Fruit fly (Drosophila melanogaster) whole organism, embryonic: ENCODE data around the gene CG5225.

Experiments used
- BEAF-32 ChIP-seq: fragments of 200-800 bp; sonication (Bioruptor generic); optimal IDR thresholded peaks from 3 replicates; lab custom pipeline; 2017; ENCODE audit warnings: missing biosample characterization, missing genetic modification characterization, mild to moderate bottlenecking, moderate library complexity, missing genetic modification reagents
- Blimp-1 ChIP-seq: fragments of 200-800 bp; sonication (Bioruptor generic); optimal IDR thresholded peaks from 3 replicates; lab custom pipeline; 2018; ENCODE audit warnings: missing biosample characterization, missing genetic modification characterization, mild to moderate bottlenecking, moderate library complexity, missing genetic modification reagents
- CG11093 ChIP-seq: fragments of 200-800 bp; sonication (Bioruptor generic); IDR thresholded peaks from 3 replicates; pipeline ENCODE4 v1.3.6; 2022; ENCODE audit warnings: missing biosample characterization, missing genetic modification characterization
- CG11504 ChIP-seq: fragments of 200-800 bp; sonication (Bioruptor generic); optimal IDR thresholded peaks from 3 replicates; lab custom pipeline; 2019; ENCODE audit warnings: missing biosample characterization, mild to moderate bottlenecking, missing genetic modification characterization, moderate library complexity
- CG13624 ChIP-seq: fragments of 200-800 bp; sonication (Bioruptor generic); optimal IDR thresholded peaks from 2 replicates; lab custom pipeline; 2016; ENCODE audit warnings: missing biosample characterization, missing genetic modification characterization
- CG15073 ChIP-seq: fragments of 200-800 bp; sonication (Bioruptor generic); optimal IDR thresholded peaks from 2 replicates; lab custom pipeline; 2016; ENCODE audit warnings: missing biosample characterization, missing genetic modification characterization
- CG15269 ChIP-seq: fragments of 200-800 bp; sonication (Bioruptor generic); optimal IDR thresholded peaks from 2 replicates; lab custom pipeline; 2018; ENCODE audit warnings: missing biosample characterization, mild to moderate bottlenecking, missing genetic modification characterization, moderate library complexity
- CG1603 ChIP-seq: fragments of 200-800 bp; sonication (Bioruptor generic); optimal IDR thresholded peaks from 2 replicates; lab custom pipeline; 2019; ENCODE audit warnings: missing biosample characterization, mild to moderate bottlenecking, missing genetic modification characterization, moderate library complexity
- CG1647 ChIP-seq: fragments of 200-800 bp; sonication (Bioruptor generic); optimal IDR thresholded peaks from 3 replicates; lab custom pipeline; 2016; ENCODE audit warnings: missing biosample characterization, missing genetic modification characterization
- CG16815 ChIP-seq: fragments of 200-800 bp; sonication (Bioruptor generic); optimal IDR thresholded peaks from 3 replicates; lab custom pipeline; 2017; ENCODE audit warnings: missing biosample characterization, mild to moderate bottlenecking, missing genetic modification characterization
- CG2120 ChIP-seq: fragments of 200-800 bp; sonication (Bioruptor generic); optimal IDR thresholded peaks from 3 replicates; lab custom pipeline; 2016; ENCODE audit warnings: missing biosample characterization, missing genetic modification characterization
- CG2129 ChIP-seq: fragments of 200-800 bp; sonication (Bioruptor generic); IDR thresholded peaks from 2 replicates; pipeline ENCODE4 v1.3.6; 2022; ENCODE audit warnings: missing biosample characterization, missing genetic modification characterization; ENCODE audit not compliant: partially characterized antibody
- CG2678 ChIP-seq: fragments of 200-800 bp; sonication (Bioruptor generic); optimal IDR thresholded peaks from 3 replicates; lab custom pipeline; 2019; ENCODE audit warnings: missing biosample characterization, mild to moderate bottlenecking, missing genetic modification characterization, moderate library complexity
- CG31224 ChIP-seq: fragments of 200-800 bp; sonication (Bioruptor generic); IDR thresholded peaks from 2 replicates; pipeline ENCODE4 v1.3.6; 2022; ENCODE audit warnings: missing biosample characterization, missing genetic modification characterization
- CG3163 ChIP-seq: fragments of 200-800 bp; sonication (Bioruptor generic); optimal IDR thresholded peaks from 3 replicates; lab custom pipeline; 2016; ENCODE audit warnings: missing biosample characterization, missing genetic modification characterization
- CG3847 ChIP-seq: fragments of 200-800 bp; sonication (Bioruptor generic); IDR thresholded peaks from 2 replicates; pipeline ENCODE4 v1.3.6; 2022; ENCODE audit warnings: missing biosample characterization, missing genetic modification characterization
- CG4360 ChIP-seq: fragments of 200-800 bp; sonication (Bioruptor generic); IDR thresholded peaks from 2 replicates; pipeline ENCODE4 v1.3.6; 2022; ENCODE audit warnings: missing biosample characterization, missing genetic modification characterization
- CG4424 ChIP-seq: fragments of 200-800 bp; sonication (Bioruptor generic); optimal IDR thresholded peaks from 3 replicates; lab custom pipeline; 2016; ENCODE audit warnings: missing biosample characterization, missing genetic modification characterization
- CG7963 ChIP-seq: fragments of 200-800 bp; sonication (Bioruptor generic); IDR thresholded peaks from 3 replicates; pipeline ENCODE4 v1.3.6; 2022; ENCODE audit warnings: missing biosample characterization, missing genetic modification characterization; ENCODE audit not compliant: partially characterized antibody
- CHES-1-like ChIP-seq: fragments of 200-800 bp; sonication (Bioruptor generic); optimal IDR thresholded peaks from 2 replicates; lab custom pipeline; 2016; ENCODE audit warnings: missing biosample characterization, missing genetic modification characterization
- Dad ChIP-seq: fragments of 200-800 bp; sonication (Bioruptor generic); optimal IDR thresholded peaks from 3 replicates; lab custom pipeline; 2016; ENCODE audit warnings: missing biosample characterization, missing genetic modification characterization
- ERR ChIP-seq: fragments of 200-800 bp; sonication (Bioruptor generic); optimal IDR thresholded peaks from 2 replicates; lab custom pipeline; 2016; ENCODE audit warnings: missing biosample characterization, missing genetic modification characterization
- Eip74EF ChIP-seq, 2 experiments: fragments of 200-800 bp in 1 of 2; fragments of >200 bp in 1 of 2; sonication (Bioruptor generic) in 1 of 2; optimal IDR thresholded peaks; 2 replicates each; lab custom pipeline; 2017 to 2019; ENCODE audit warnings: missing biosample characterization in 2 of 2, missing genetic modification characterization in 2 of 2, mild to moderate bottlenecking in 1 of 2, moderate library complexity in 1 of 2
- Lim3 ChIP-seq: fragments of 200-800 bp; sonication (Bioruptor generic); IDR thresholded peaks from 2 replicates; pipeline ENCODE4 v1.3.6; 2022; ENCODE audit warnings: missing biosample characterization, missing genetic modification characterization
- Med ChIP-seq: fragments of 200-800 bp; sonication (Bioruptor generic); peaks from one replicate; lab custom pipeline; 2016; ENCODE audit warnings: missing biosample characterization, missing genetic modification characterization, mild to moderate bottlenecking, inconsistent platforms, moderate library complexity
- Pdp1 ChIP-seq, 2 experiments: fragments of 200-800 bp; sonication (Bioruptor generic); optimal IDR thresholded peaks; 3 replicates each; lab custom pipeline; 2016; ENCODE audit warnings: missing biosample characterization in 2 of 2, missing genetic modification characterization in 2 of 2, mild to moderate bottlenecking in 1 of 2, moderate library complexity in 1 of 2
- Sox102F ChIP-seq: fragments of 200-800 bp; sonication (Bioruptor generic); optimal IDR thresholded peaks from 2 replicates; lab custom pipeline; 2018; ENCODE audit warnings: missing biosample characterization, mild to moderate bottlenecking, missing genetic modification characterization, moderate library complexity
- Sry-δ ChIP-seq: fragments of 200-800 bp; sonication (Bioruptor generic); optimal IDR thresholded peaks from 2 replicates; lab custom pipeline; 2016; ENCODE audit warnings: missing biosample characterization, missing genetic modification characterization
- Trl ChIP-seq, 3 experiments: fragments of >200 bp in 2 of 3; fragments of 200-800 bp in 1 of 3; sonication (Bioruptor generic) in 1 of 3; optimal IDR thresholded peaks; 2 replicates in 1 of 3; 3 replicates in 2 of 3; lab custom pipeline; 2016 to 2017; ENCODE audit warnings: missing biosample characterization in 1 of 3, missing genetic modification characterization in 1 of 3
- Vsx1 ChIP-seq: fragments of 200-800 bp; sonication (Bioruptor generic); optimal IDR thresholded peaks from 2 replicates; lab custom pipeline; 2017; ENCODE audit warnings: missing biosample characterization, mild to moderate bottlenecking, missing genetic modification characterization, missing genetic modification reagents
- Xbp1 ChIP-seq: fragments of 200-800 bp; sonication (Bioruptor generic); optimal IDR thresholded peaks from 3 replicates; lab custom pipeline; 2016; ENCODE audit warnings: missing biosample characterization, mild to moderate bottlenecking, missing genetic modification characterization
- corto ChIP-seq: fragments of 200-800 bp; sonication (Bioruptor generic); optimal IDR thresholded peaks from 2 replicates; lab custom pipeline; 2016; ENCODE audit warnings: missing biosample characterization, mild to moderate bottlenecking, missing genetic modification characterization, moderate library complexity
- dmrt99B ChIP-seq: fragments of 200-800 bp; sonication (Bioruptor generic); optimal IDR thresholded peaks from 2 replicates; lab custom pipeline; 2018; ENCODE audit warnings: missing biosample characterization, mild to moderate bottlenecking, missing genetic modification characterization, moderate library complexity
- dpn ChIP-seq, 2 experiments: fragments of 200-800 bp; sonication (Bioruptor generic); optimal IDR thresholded peaks; 3 replicates each; lab custom pipeline; 2016; ENCODE audit warnings: missing biosample characterization in 2 of 2, missing genetic modification characterization in 2 of 2
- ftz-f1 ChIP-seq: fragments of 200-800 bp; sonication (Bioruptor generic); optimal IDR thresholded peaks from 2 replicates; lab custom pipeline; 2016; ENCODE audit warnings: missing biosample characterization, missing genetic modification characterization
- grau ChIP-seq: fragments of 200-800 bp; optimal IDR thresholded peaks from 3 replicates; lab custom pipeline; 2019; ENCODE audit warnings: missing biosample characterization, mild to moderate bottlenecking, missing genetic modification characterization, moderate library complexity
- ind ChIP-seq: fragments of 200-800 bp; sonication (Bioruptor generic); optimal IDR thresholded peaks from 3 replicates; lab custom pipeline; 2016; ENCODE audit warnings: missing biosample characterization, missing genetic modification characterization
- jigr1 ChIP-seq: fragments of 200-800 bp; sonication (Bioruptor generic); IDR thresholded peaks from 3 replicates; pipeline ENCODE4 v1.3.6; 2022; ENCODE audit warnings: missing biosample characterization, missing genetic modification characterization
- luna ChIP-seq: fragments of 200-800 bp; sonication (Bioruptor generic); optimal IDR thresholded peaks from 2 replicates; lab custom pipeline; 2016; ENCODE audit warnings: missing biosample characterization, missing genetic modification characterization
- nerfin-1 ChIP-seq: fragments of 200-800 bp; sonication (Bioruptor generic); optimal IDR thresholded peaks from 3 replicates; lab custom pipeline; 2019; ENCODE audit warnings: missing biosample characterization, mild to moderate bottlenecking, missing genetic modification characterization, moderate library complexity
- nmo ChIP-seq: fragments of 200-800 bp; sonication (Bioruptor generic); optimal IDR thresholded peaks from 2 replicates; lab custom pipeline; 2018; ENCODE audit warnings: missing biosample characterization, mild to moderate bottlenecking, missing genetic modification characterization, moderate library complexity
- otp ChIP-seq: fragments of 200-800 bp; sonication (Bioruptor generic); IDR thresholded peaks from 3 replicates; pipeline ENCODE4, ENCODE4 v1.3.6; 2022; ENCODE audit warnings: missing biosample characterization, missing genetic modification characterization
- ranshi ChIP-seq: fragments of 200-800 bp; sonication (Bioruptor generic); IDR thresholded peaks from 2 replicates; pipeline ENCODE4 v1.3.6; 2022; ENCODE audit warnings: missing biosample characterization, missing genetic modification characterization
- stc ChIP-seq: fragments of 200-800 bp; sonication (Bioruptor generic); IDR thresholded peaks from 2 replicates; pipeline ENCODE4 v1.3.6; 2022; ENCODE audit warnings: missing biosample characterization, missing genetic modification characterization
- unpg ChIP-seq: fragments of 200-800 bp; sonication (Bioruptor generic); optimal IDR thresholded peaks from 3 replicates; lab custom pipeline; 2018; ENCODE audit warnings: missing biosample characterization, mild to moderate bottlenecking, missing genetic modification characterization, moderate library complexity
- wdn ChIP-seq: fragments of 200-800 bp; sonication (Bioruptor generic); IDR thresholded peaks from 2 replicates; pipeline ENCODE4 v1.3.6; 2022; ENCODE audit warnings: missing biosample characterization, missing genetic modification characterization
- wek ChIP-seq: fragments of 200-800 bp; sonication (Bioruptor generic); optimal IDR thresholded peaks from 3 replicates; lab custom pipeline; 2018; ENCODE audit warnings: missing biosample characterization, mild to moderate bottlenecking, missing genetic modification characterization, moderate library complexity

The CG5225 gene

DNA sequence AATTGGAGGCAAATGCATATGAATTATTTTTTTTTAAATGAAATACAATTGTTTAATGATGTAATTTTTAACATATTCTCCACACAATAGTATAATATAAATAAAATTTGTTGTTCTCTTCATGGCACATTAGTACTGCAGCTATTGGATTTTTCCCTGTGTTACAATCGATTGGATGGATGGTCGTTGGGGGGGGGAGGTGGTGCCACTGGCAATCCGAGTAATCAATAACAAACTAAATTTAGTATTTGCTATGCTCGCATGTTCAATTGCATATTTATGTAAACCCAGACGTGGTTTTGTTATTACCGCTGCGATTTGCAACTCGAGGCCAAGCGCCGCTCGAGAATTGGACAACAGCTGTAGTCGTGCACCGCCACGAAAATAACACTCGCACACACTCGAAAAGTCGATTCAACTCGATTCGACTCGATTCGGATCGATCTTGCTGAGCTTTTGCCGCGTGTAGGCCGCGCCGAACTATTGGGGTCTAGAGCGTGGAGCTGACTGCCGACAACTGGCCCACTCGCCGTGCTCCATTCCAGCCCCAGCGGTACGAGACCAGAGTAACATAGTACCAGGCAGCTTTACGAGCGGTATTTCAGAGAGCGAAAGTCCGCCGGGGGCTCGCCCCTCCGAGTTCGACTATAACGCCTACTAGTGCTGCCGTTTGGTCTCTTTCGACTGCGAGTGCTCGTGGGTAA is 41.1 kb upstream of the CG5225 start, which contains the start of gene CG18622 (continued):
- TF ChIP-seq Blimp-1 = peak; percentile 74
- TF ChIP-seq nmo (GFP tag; lab: Kevin White, UChicago) = peak; percentile 12
- peak; percentile 76 for TF ChIP-seq Med
- TF ChIP-seq CG7963 (GFP tag; lab: Robert Waterston, UW) = 0 out of 3 replicates have a peak, but pooled peaks have one; percentile 34
- TF ChIP-seq ftz-f1 (GFP tag; lab: Kevin White, UChicago) = peak; percentile 86
- TF ChIP-seq CG3163 = peak; percentile 48
- peak; percentile 11 for TF ChIP-seq ERR (GFP tag; lab: Kevin White, UChicago)
- TF ChIP-seq, all 482 proteins: peak for 74

dm6 chr3R:16987924-16988298 is 40.6 kb upstream of the CG5225 start:
- TF ChIP-seq CHES-1-like (GFP tag; lab: Kevin White, UChicago) = no peak
- no peak for TF ChIP-seq BEAF-32
- no peak for TF ChIP-seq Dad
- peak; percentile 11 for TF ChIP-seq CG11504
- TF ChIP-seq otp = no peak
- peak; percentile 15 for TF ChIP-seq Xbp1 (GFP tag; lab: Kevin White, UChicago)
- TF ChIP-seq CG15073 (GFP tag; lab: Kevin White, UChicago) = no peak
- TF ChIP-seq CG13624 (GFP tag; lab: Kevin White, UChicago) = no peak
- no peak for TF ChIP-seq CG31224 (GFP tag; lab: Robert Waterston, UW)
- TF ChIP-seq corto (GFP tag; lab: Kevin White, UChicago) = no peak
- TF ChIP-seq CG4424 (GFP tag; lab: Kevin White, UChicago) = peak; percentile 8
- no peak for TF ChIP-seq Sry-δ (GFP tag; lab: Kevin White, UChicago)
- TF ChIP-seq Pdp1 (GFP tag; optimal IDR thresholded peaks at IDR 0.05; lab: Kevin White, UChicago) = peak in 1 of 2 experiments; percentile 44
- no peak for TF ChIP-seq ind
- TF ChIP-seq CG16815 (GFP tag; lab: Kevin White, UChicago) = no peak
- TF ChIP-seq stc (GFP tag; lab: Robert Waterston, UW) = no peak
- TF ChIP-seq Lim3 (GFP tag; lab: Robert Waterston, UW) = no peak
- no peak for TF ChIP-seq wek (GFP tag; lab: Kevin White, UChicago)
- TF ChIP-seq CG2129 (GFP tag; lab: Robert Waterston, UW) = no peak
- TF ChIP-seq CG2120 = peak; percentile 2
- peak in 1 of 2 experiments; percentile 10 for TF ChIP-seq dpn (GFP tag; optimal IDR thresholded peaks at IDR 0.05; lab: Kevin White, UChicago)
- TF ChIP-seq ranshi (GFP tag; lab: Robert Waterston, UW) = no peak
- TF ChIP-seq CG3847 (GFP tag; lab: Robert Waterston, UW) = no peak
- TF ChIP-seq wdn = no peak
- peak; percentile 39 for TF ChIP-seq CG1603
- TF ChIP-seq Sox102F (GFP tag; lab: Kevin White, UChicago) = peak; percentile 11
- TF ChIP-seq Trl (optimal IDR thresholded peaks at IDR 0.05; lab: Kevin White, UChicago) = peak in 1 of 2 experiments; percentile 20
- no peak for TF ChIP-seq Trl (GFP tag; optimal IDR thresholded peaks at IDR 0.05; lab: Kevin White, UChicago)
- TF ChIP-seq CG4360 (GFP tag; lab: Robert Waterston, UW) = no peak
- TF ChIP-seq nerfin-1 (tag; lab: Kevin White, UChicago) = no peak
- no peak for TF ChIP-seq jigr1
- TF ChIP-seq unpg (GFP tag; lab: Kevin White, UChicago) = peak; percentile 33
- TF ChIP-seq CG2678 (tag; lab: Kevin White, UChicago) = peak; percentile 8
- peak; percentile 7 for TF ChIP-seq dmrt99B (tag; lab: Kevin White, UChicago)
- TF ChIP-seq CG1647 = no peak
- TF ChIP-seq Eip74EF (GFP tag; optimal IDR thresholded peaks at IDR 0.05; lab: Kevin White, UChicago) = peak in 1 of 2 experiments; percentile 39
- TF ChIP-seq grau (tag; lab: Kevin White, UChicago) = peak; percentile 81
- TF ChIP-seq CG15269 (tag; lab: Kevin White, UChicago) = peak; percentile 24
- TF ChIP-seq Vsx1 (GFP tag; lab: Kevin White, UChicago) = peak; percentile 23
- TF ChIP-seq luna (GFP tag; lab: Kevin White, UChicago) = no peak
- no peak for TF ChIP-seq CG11093
